Worm (Caenorhabditis elegans) whole organism, L4 larva: ENCODE results near the gene dmsr-7.

Source experiments
- fos-1 ChIP-seq: fragments of 150-350 bp; optimal IDR thresholded peaks from 2 replicates; lab custom pipeline; 2014; ENCODE audit warnings: missing biosample characterization, missing genetic modification characterization
- pha-4 ChIP-seq, 2 experiments: fragments of 150-350 bp in 1 of 2; fragments of 200-800 bp in 1 of 2; sonication (Bioruptor generic) in 1 of 2; IDR thresholded peaks in 1 of 2; optimal IDR thresholded peaks in 1 of 2; 2 replicates each; pipeline versions ENCODE4 v1.3.6 to Lab custom; 2014 to 2022; ENCODE audit warnings: missing genetic modification characterization in 2 of 2, missing genetic modification reagents in 2 of 2, missing biosample characterization in 1 of 2, missing compliant biosample characterization in 1 of 2

DNA sequence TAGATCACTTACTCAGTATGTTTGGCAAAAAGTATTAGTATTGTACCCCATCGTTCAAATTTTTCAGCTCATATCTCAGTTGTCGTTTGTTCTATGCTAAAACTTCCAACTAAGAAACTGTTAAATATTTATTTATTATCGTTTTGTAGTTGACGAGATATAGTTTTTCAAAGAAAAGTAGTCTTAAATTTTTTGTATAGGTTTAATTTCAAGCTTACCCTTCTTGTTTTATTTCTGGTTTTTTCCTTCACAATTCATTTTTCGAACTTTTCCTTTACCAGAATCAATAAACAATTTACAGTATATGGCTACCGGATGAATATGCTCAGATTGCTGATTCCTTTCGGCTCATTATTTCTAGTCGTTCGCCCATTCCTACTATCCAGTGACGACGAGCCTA lies 40.7 kb downstream of the dmsr-7 start, which contains the start of gene F08F3.1:
- no peak for TF ChIP-seq pha-4 (GFP tag; IDR thresholded peaks at IDR 0.05; lab: Robert Waterston, UW)
- no peak for TF ChIP-seq pha-4 (tag; optimal IDR thresholded peaks at IDR 0.05; lab: Kevin White, UChicago)
- no peak for TF ChIP-seq fos-1 (tag; lab: Kevin White, UChicago)
